Worm (Caenorhabditis elegans): ENCODE data around the gene dhs-22.

Gene dhs-22

ce11 chrV:14422317-14422716, 1.1 kb upstream of the dhs-22 start, which contains the start of gene pas-1 (continued):
- no peak for TF ChIP-seq T07F8.4 (tag; optimal IDR thresholded peaks at IDR 0.05)
- TF ChIP-seq mcd-1 (GFP tag; IDR thresholded peaks at IDR 0.05) = peak; percentile 37; the same call in 1 of the 2 replicates
- no peak for TF ChIP-seq attf-5 (GFP tag; optimal IDR thresholded peaks at IDR 0.05)
- no peak for TF ChIP-seq ceh-100 (GFP tag; IDR thresholded peaks at IDR 0.05)
- no peak for TF ChIP-seq lag-1 (GFP tag; IDR thresholded peaks at IDR 0.05)
- TF ChIP-seq cebp-1 (GFP tag; IDR thresholded peaks at IDR 0.05) = no peak
- no peak for TF ChIP-seq cebp-1 (tag; optimal IDR thresholded peaks at IDR 0.05)
- TF ChIP-seq ztf-25 (GFP tag; IDR thresholded peaks at IDR 0.05) = 0 out of 2 replicates have a peak, but pooled peaks have one; percentile 19
- no peak for TF ChIP-seq dpff-1 (tag; optimal IDR thresholded peaks at IDR 0.05)
- peak; percentile 74; the same call in 1 of the 2 replicates for TF ChIP-seq madf-3 (GFP tag; IDR thresholded peaks at IDR 0.05)
- no peak for TF ChIP-seq F23B12.7 (tag; optimal IDR thresholded peaks at IDR 0.05; ENCODE audit: insufficient read depth)
- no peak for TF ChIP-seq akir-1 (GFP tag; optimal IDR thresholded peaks at IDR 0.05)
- TF ChIP-seq nfyb-1 (GFP tag; IDR thresholded peaks at IDR 0.05) = peak; percentile 18; the same call in 1 of the 2 replicates
- TF ChIP-seq B0336.3 (GFP tag; IDR thresholded peaks at IDR 0.05) = 0 out of 2 replicates have a peak, but pooled peaks have one; percentile 46
- no peak for TF ChIP-seq F57A8.1 (GFP tag; optimal IDR thresholded peaks at IDR 0.05)
- no peak for TF ChIP-seq rpc-1 (optimal IDR thresholded peaks at IDR 0.05)
- no peak for TF ChIP-seq rpc-1 (tag; optimal IDR thresholded peaks at IDR 0.05)
- no peak for TF ChIP-seq efl-1 (GFP tag; optimal IDR thresholded peaks at IDR 0.05)
- no peak for TF ChIP-seq nhr-90 (tag; optimal IDR thresholded peaks at IDR 0.05)
- 0 out of 2 replicates have a peak, but pooled peaks have one; percentile 24 for TF ChIP-seq hmg-1.2 (GFP tag; IDR thresholded peaks at IDR 0.05)
- no peak for TF ChIP-seq ets-4 (GFP tag; optimal IDR thresholded peaks at IDR 0.05)
- TF ChIP-seq madf-10 (tag; optimal IDR thresholded peaks at IDR 0.05) = no peak
- no peak for TF ChIP-seq repo-1 (tag; optimal IDR thresholded peaks at IDR 0.05)
- no peak for TF ChIP-seq ceh-58 (GFP tag; IDR thresholded peaks at IDR 0.05)
- TF ChIP-seq attf-6 (GFP tag; IDR thresholded peaks at IDR 0.05) = no peak
- TF ChIP-seq F39B2.1 (GFP tag; IDR thresholded peaks at IDR 0.05) = 0 out of 2 replicates have a peak, but pooled peaks have one; percentile 18
- TF ChIP-seq chd-7 (tag; optimal IDR thresholded peaks at IDR 0.05) = peak; percentile 57
- TF ChIP-seq F22D6.2 (tag; optimal IDR thresholded peaks at IDR 0.05) = no peak
- 0 out of 2 replicates have a peak, but pooled peaks have one; percentile 16 for TF ChIP-seq zfh-2 (GFP tag; conservative IDR thresholded peaks at IDR 0.05)
- no peak for TF ChIP-seq rcor-1 (GFP tag; IDR thresholded peaks at IDR 0.05)
- TF ChIP-seq hmg-20 (GFP tag; IDR thresholded peaks at IDR 0.05) = no peak
- no peak for TF ChIP-seq ama-1 (optimal IDR thresholded peaks at IDR 0.05)
- no peak for TF ChIP-seq ama-1 (GFP tag; optimal IDR thresholded peaks at IDR 0.05)
- no peak for TF ChIP-seq ZK185.1 (tag; optimal IDR thresholded peaks at IDR 0.05; ENCODE audit: poor library complexity, severe bottlenecking)
- peak; percentile 49 for TF ChIP-seq madf-6 (GFP tag; IDR thresholded peaks at IDR 0.05)
- no peak for TF ChIP-seq ztf-3 (GFP tag; optimal IDR thresholded peaks at IDR 0.05)
- TF ChIP-seq lin-26 (GFP tag; IDR thresholded peaks at IDR 0.05) = peak; percentile 52; the same call in 1 of the 2 replicates
- TF ChIP-seq egl-44 (GFP tag; IDR thresholded peaks at IDR 0.05) = no peak
- TF ChIP-seq Y79H2A.3 (GFP tag; conservative IDR thresholded peaks at IDR 0.05) = no peak
- TF ChIP-seq dpl-1 (GFP tag; optimal IDR thresholded peaks at IDR 0.05) = no peak
- TF ChIP-seq F55B11.4 (tag; optimal IDR thresholded peaks at IDR 0.05; ENCODE audit: borderline replicate concordance, insufficient read depth) = no peak
- TF ChIP-seq ceh-79 (tag; optimal IDR thresholded peaks at IDR 0.05) = no peak
- TF ChIP-seq lsy-27 (tag; optimal IDR thresholded peaks at IDR 0.05; ENCODE audit: borderline replicate concordance, insufficient read depth) = no peak
- no peak for TF ChIP-seq mes-4 (tag; optimal IDR thresholded peaks at IDR 0.05)
- TF ChIP-seq snpc-3.4 (tag; optimal IDR thresholded peaks at IDR 0.05) = no peak
- TF ChIP-seq B0035.1 (tag; optimal IDR thresholded peaks at IDR 0.05) = no peak
- no peak for TF ChIP-seq atf-7 (tag; optimal IDR thresholded peaks at IDR 0.05)
- TF ChIP-seq lin-54 (GFP tag; optimal IDR thresholded peaks at IDR 0.05) = no peak
- TF ChIP-seq ztf-18 (tag; optimal IDR thresholded peaks at IDR 0.05) = no peak
- TF ChIP-seq die-1 (tag; optimal IDR thresholded peaks at IDR 0.05) = no peak
